Worm (Caenorhabditis elegans) whole organism, L1 larva: ENCODE results near the gene pax-2.

ENCODE experiments used
- C04F5.9 ChIP-seq: sonication (generic microtip); optimal IDR thresholded peaks from 2 replicates; lab custom pipeline; 2016; ENCODE audit warnings: missing genetic modification characterization, missing compliant biosample characterization
- C16A3.4 ChIP-seq: fragments of 150-350 bp; optimal IDR thresholded peaks from 2 replicates; lab custom pipeline; 2014; ENCODE audit warnings: missing biosample characterization, missing genetic modification characterization
- aha-1 ChIP-seq: fragments of 150-350 bp; optimal IDR thresholded peaks from 2 replicates; lab custom pipeline; 2014; ENCODE audit warnings: missing biosample characterization, missing genetic modification characterization
- alr-1 ChIP-seq: fragments of 200-800 bp; sonication (Bioruptor generic); optimal IDR thresholded peaks from 2 replicates; lab custom pipeline; 2018; ENCODE audit warnings: borderline replicate concordance, mild to moderate bottlenecking, missing genetic modification characterization, missing compliant biosample characterization
- ama-1 ChIP-seq: fragments of 150-350 bp; optimal IDR thresholded peaks from 2 replicates; lab custom pipeline; 2014
- blmp-1 ChIP-seq: fragments of 150-350 bp; optimal IDR thresholded peaks from 2 replicates; lab custom pipeline; 2014; ENCODE audit warnings: missing biosample characterization, missing genetic modification characterization
- ceh-63 ChIP-seq: fragments of 200-800 bp; sonication (Bioruptor generic); optimal IDR thresholded peaks from 2 replicates; lab custom pipeline; 2018; ENCODE audit warnings: mild to moderate bottlenecking, missing genetic modification characterization, missing compliant biosample characterization
- ceh-88 ChIP-seq: fragments of 200-800 bp; sonication (Bioruptor generic); IDR thresholded peaks from 2 replicates; pipeline ENCODE4 v1.3.6; 2022; ENCODE audit warnings: missing genetic modification characterization, missing compliant biosample characterization
- ceh-90 ChIP-seq: sonication (generic microtip); optimal IDR thresholded peaks from 2 replicates; lab custom pipeline; 2016; ENCODE audit warnings: missing genetic modification characterization, missing compliant biosample characterization
- dpl-1 ChIP-seq, 3 experiments: fragments of 150-350 bp in 2 of 3; sonication (generic microtip) in 1 of 3; optimal IDR thresholded peaks; 2 replicates each; lab custom pipeline; 2014 to 2017; ENCODE audit warnings: missing biosample characterization in 3 of 3, missing genetic modification characterization in 3 of 3, missing genetic modification reagents in 3 of 3
- efl-1 ChIP-seq, 4 experiments: fragments of 150-350 bp; optimal IDR thresholded peaks in 3 of 4; peaks in 1 of 4; 1 replicate in 1 of 4; 2 replicates in 3 of 4; lab custom pipeline; 2014; ENCODE audit warnings: missing biosample characterization in 2 of 4, missing genetic modification characterization in 2 of 4, missing genetic modification reagents in 2 of 4
- elt-3 ChIP-seq, 6 experiments: fragments of 150-350 bp in 1 of 6; sonication (generic microtip); optimal IDR thresholded peaks; 2 replicates each; lab custom pipeline; 2017 to 2018; ENCODE audit warnings: missing biosample characterization in 6 of 6, missing genetic modification characterization in 6 of 6, inconsistent platforms in 1 of 6
- ets-5 ChIP-seq: fragments of 200-800 bp; sonication (Bioruptor generic); IDR thresholded peaks from 2 replicates; pipeline ENCODE4 v1.3.6; 2022; ENCODE audit warnings: missing genetic modification characterization, missing compliant biosample characterization
- fkh-10 ChIP-seq: sonication (generic microtip); optimal IDR thresholded peaks from 2 replicates; lab custom pipeline; 2017; ENCODE audit warnings: missing biosample characterization, missing genetic modification reagents, missing genetic modification characterization
- fkh-4 ChIP-seq: sonication (generic microtip); optimal IDR thresholded peaks from 2 replicates; lab custom pipeline; 2016; ENCODE audit warnings: missing compliant biosample characterization, missing genetic modification characterization, borderline replicate concordance
- fos-1 ChIP-seq: fragments of 150-350 bp; optimal IDR thresholded peaks from 2 replicates; lab custom pipeline; 2014; ENCODE audit warnings: missing biosample characterization, missing genetic modification characterization
- grh-1 ChIP-seq: fragments of 200-800 bp; sonication (Bioruptor generic); IDR thresholded peaks from 2 replicates; pipeline ENCODE4 v1.3.6; 2022; ENCODE audit warnings: missing genetic modification reagents, missing genetic modification characterization, missing compliant biosample characterization
- hlh-4 ChIP-seq: sonication (generic microtip); optimal IDR thresholded peaks from 2 replicates; lab custom pipeline; 2016; ENCODE audit warnings: mild to moderate bottlenecking, missing genetic modification characterization, missing compliant biosample characterization
- irx-1 ChIP-seq: sonication (generic microtip); optimal IDR thresholded peaks from 2 replicates; lab custom pipeline; 2016; ENCODE audit warnings: missing genetic modification characterization, missing compliant biosample characterization
- lin-13 ChIP-seq: fragments of 150-350 bp; optimal IDR thresholded peaks from 2 replicates; lab custom pipeline; 2014; ENCODE audit warnings: missing biosample characterization, missing genetic modification reagents, missing genetic modification characterization
- lin-15B ChIP-seq: fragments of 150-350 bp; sonication (generic microtip); optimal IDR thresholded peaks from 3 replicates; lab custom pipeline; 2014; ENCODE audit warnings: missing biosample characterization, missing genetic modification characterization
- lin-39 ChIP-seq: fragments of 150-350 bp; optimal IDR thresholded peaks from 2 replicates; lab custom pipeline; 2014; ENCODE audit warnings: missing biosample characterization, missing genetic modification reagents, missing genetic modification characterization
- lsy-2 ChIP-seq, 2 experiments: fragments of 150-350 bp; optimal IDR thresholded peaks; 2 replicates each; lab custom pipeline; 2014; ENCODE audit warnings: missing biosample characterization in 2 of 2, missing genetic modification characterization in 2 of 2
- mab-9 ChIP-seq: fragments of 200-800 bp; sonication (Bioruptor generic); IDR thresholded peaks from 2 replicates; pipeline ENCODE4 v1.3.6; 2022; ENCODE audit warnings: missing genetic modification reagents, missing genetic modification characterization, missing compliant biosample characterization
- mdl-1 ChIP-seq, 2 experiments: fragments of 150-350 bp; optimal IDR thresholded peaks; 2 replicates each; lab custom pipeline; 2014 to 2017; ENCODE audit warnings: missing biosample characterization in 2 of 2, missing genetic modification characterization in 2 of 2, inconsistent platforms in 1 of 2
- mep-1 ChIP-seq: fragments of 150-350 bp; optimal IDR thresholded peaks from 2 replicates; lab custom pipeline; 2014; ENCODE audit warnings: missing biosample characterization, missing genetic modification characterization
- nhr-20 ChIP-seq: sonication (generic microtip); optimal IDR thresholded peaks from 2 replicates; lab custom pipeline; 2016; ENCODE audit warnings: mild to moderate bottlenecking, missing genetic modification characterization, missing compliant biosample characterization
- nhr-47 ChIP-seq: sonication (generic microtip); optimal IDR thresholded peaks from 2 replicates; lab custom pipeline; 2016; ENCODE audit warnings: mild to moderate bottlenecking, missing genetic modification characterization, moderate library complexity, missing compliant biosample characterization
- nhr-71 ChIP-seq: sonication (generic microtip); optimal IDR thresholded peaks from 2 replicates; lab custom pipeline; 2016; ENCODE audit warnings: mild to moderate bottlenecking, missing genetic modification characterization, moderate library complexity, missing compliant biosample characterization
- nhr-84 ChIP-seq: sonication (generic microtip); optimal IDR thresholded peaks from 2 replicates; lab custom pipeline; 2017; ENCODE audit warnings: missing biosample characterization, missing genetic modification characterization
- nhr-85 ChIP-seq: sonication (generic microtip); peaks from one replicate; lab custom pipeline; 2016; ENCODE audit warnings: missing genetic modification characterization, inconsistent platforms, missing compliant biosample characterization
- pag-3 ChIP-seq: sonication (generic microtip); optimal IDR thresholded peaks from 2 replicates; lab custom pipeline; 2017; ENCODE audit warnings: missing genetic modification characterization, mild to moderate bottlenecking, missing compliant biosample characterization, antibody characterized with exemption, borderline replicate concordance; ENCODE audit not compliant: insufficient read depth
- pqm-1 ChIP-seq: sonication (generic microtip); optimal IDR thresholded peaks from 3 replicates; lab custom pipeline; 2017; ENCODE audit warnings: missing biosample characterization, missing genetic modification characterization
- snpc-4 ChIP-seq: fragments of 150-350 bp; optimal IDR thresholded peaks from 2 replicates; lab custom pipeline; 2014; ENCODE audit warnings: missing biosample characterization, missing genetic modification characterization
- snu-23 ChIP-seq: sonication (generic microtip); optimal IDR thresholded peaks from 2 replicates; lab custom pipeline; 2016; ENCODE audit warnings: missing genetic modification characterization, missing compliant biosample characterization
- sox-4 ChIP-seq: sonication (generic microtip); optimal IDR thresholded peaks from 2 replicates; lab custom pipeline; 2016; ENCODE audit warnings: missing genetic modification characterization, missing compliant biosample characterization
- sptf-1 ChIP-seq: fragments of 150-350 bp; optimal IDR thresholded peaks from 2 replicates; lab custom pipeline; 2014; ENCODE audit warnings: missing biosample characterization, missing genetic modification characterization
- sup-37 ChIP-seq: fragments of 200-800 bp; sonication (Bioruptor generic); optimal IDR thresholded peaks from 2 replicates; lab custom pipeline; 2018; ENCODE audit warnings: mild to moderate bottlenecking, missing genetic modification characterization, missing compliant biosample characterization
- tbx-2 ChIP-seq: sonication (generic microtip); optimal IDR thresholded peaks from 2 replicates; lab custom pipeline; 2016; ENCODE audit warnings: missing genetic modification characterization, missing compliant biosample characterization
- tlp-1 ChIP-seq: fragments of 150-350 bp; optimal IDR thresholded peaks from 2 replicates; lab custom pipeline; 2014; ENCODE audit warnings: missing biosample characterization, missing genetic modification characterization
- unc-130 ChIP-seq: fragments of 150-350 bp; optimal IDR thresholded peaks from 2 replicates; lab custom pipeline; 2017; ENCODE audit warnings: missing biosample characterization, missing genetic modification characterization, inconsistent platforms
- unc-30 ChIP-seq: sonication (generic microtip); optimal IDR thresholded peaks from 2 replicates; lab custom pipeline; 2017; ENCODE audit warnings: missing biosample characterization, missing genetic modification characterization
- unc-62 ChIP-seq: fragments of 150-350 bp; optimal IDR thresholded peaks from 2 replicates; lab custom pipeline; 2014; ENCODE audit warnings: missing biosample characterization, missing genetic modification reagents, missing genetic modification characterization
- unc-98 ChIP-seq: fragments of 200-800 bp; sonication (Bioruptor generic); IDR thresholded peaks from 2 replicates; pipeline ENCODE4 v1.3.6; 2022; ENCODE audit warnings: missing genetic modification characterization, missing compliant biosample characterization
- vab-15 ChIP-seq: sonication (generic microtip); optimal IDR thresholded peaks from 2 replicates; lab custom pipeline; 2017; ENCODE audit warnings: missing genotype, mild to moderate bottlenecking, missing genetic modification characterization, missing compliant biosample characterization
- zip-4 ChIP-seq: fragments of 200-800 bp; sonication (Bioruptor generic); optimal IDR thresholded peaks from 2 replicates; lab custom pipeline; 2018; ENCODE audit warnings: mild to moderate bottlenecking, missing genetic modification characterization, moderate library complexity, missing compliant biosample characterization
- ztf-11 ChIP-seq, 2 experiments: sonication (generic microtip); optimal IDR thresholded peaks; 2 replicates each; lab custom pipeline; 2016 to 2017; ENCODE audit warnings: missing genetic modification characterization in 2 of 2, missing biosample characterization in 1 of 2, missing compliant biosample characterization in 1 of 2
- ztf-4 ChIP-seq: fragments of 150-350 bp; optimal IDR thresholded peaks from 2 replicates; lab custom pipeline; 2014; ENCODE audit warnings: missing biosample characterization, missing genetic modification characterization

The pax-2 gene

DNA sequence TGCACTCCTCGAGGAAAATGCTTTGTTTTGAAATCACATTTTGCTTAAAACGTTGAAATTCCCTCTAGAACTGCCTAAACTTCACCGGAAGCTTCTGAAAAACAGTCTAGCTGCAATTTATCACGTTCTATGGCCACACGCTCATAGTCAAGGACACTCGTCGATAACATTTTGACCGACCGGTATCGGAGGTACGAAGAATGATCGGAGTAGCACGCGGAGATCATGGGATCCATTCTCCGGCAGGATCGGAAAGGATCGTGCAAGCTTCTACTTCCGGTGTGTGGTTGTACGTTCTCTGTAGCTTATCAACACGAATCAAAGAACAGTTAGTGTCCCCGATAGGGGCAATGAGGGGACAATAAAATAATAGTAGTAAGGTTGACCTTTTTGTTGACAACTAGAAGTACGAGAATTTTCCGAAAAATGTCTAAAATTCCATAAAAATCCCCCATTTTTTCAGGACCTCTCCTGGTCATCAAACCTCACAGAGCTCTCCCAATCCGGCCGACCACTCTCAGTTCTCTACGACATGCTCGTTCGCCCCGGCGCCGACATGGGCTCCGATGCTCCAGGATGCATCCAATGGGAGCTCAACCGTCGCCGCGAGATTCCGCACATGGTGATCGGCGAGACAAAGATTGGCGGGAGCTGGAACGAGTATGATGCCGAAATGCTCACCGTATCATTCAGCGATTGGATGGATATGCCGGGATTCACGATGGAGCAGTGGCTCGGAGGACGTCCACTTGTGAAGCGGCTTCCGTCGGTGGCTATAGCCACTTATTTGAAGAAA, 12.1 kb upstream of the pax-2 start (continued):
- TF ChIP-seq vab-15 (tag; lab: Kevin White, UChicago) (no peak), efl-1 (optimal IDR thresholded peaks at IDR 0.05; lab: Kevin White, UChicago) (no peak), efl-1 (GFP tag; optimal IDR thresholded peaks at IDR 0.05 in 1 of 2; lab: Kevin White, UChicago) (peak in 1 of 2 experiments; percentile 49), blmp-1 (tag; lab: Kevin White, UChicago) (peak; percentile 75), elt-3 (tag; optimal IDR thresholded peaks at IDR 0.05; lab: Kevin White, UChicago) (peak in 2 of 6 experiments; percentile 46 to 96), nhr-85 (tag; lab: Kevin White, UChicago) (peak; percentile 79), mab-9 (GFP tag; lab: Robert Waterston, UW) (no peak), unc-130 (peak; percentile 76), nhr-71 (tag; lab: Kevin White, UChicago) (peak; percentile 64), nhr-20 (peak; percentile 74), alr-1 (tag; lab: Kevin White, UChicago) (no peak), C16A3.4 (tag; lab: Kevin White, UChicago) (no peak)

- TF ChIP-seq ceh-90 (tag; lab: Kevin White, UChicago) (no peak), blmp-1 (tag; lab: Kevin White, UChicago) (peak; percentile 76), ceh-63 (GFP tag; lab: Kevin White, UChicago) (no peak), lsy-2 (tag; optimal IDR thresholded peaks at IDR 0.05; lab: Kevin White, UChicago) (peak; percentile 63 to 89), ztf-4 (tag; lab: Kevin White, UChicago) (peak; percentile 28), efl-1 (optimal IDR thresholded peaks at IDR 0.05; lab: Kevin White, UChicago) (peak; percentile 60 to 78), efl-1 (GFP tag; optimal IDR thresholded peaks at IDR 0.05 in 1 of 2; lab: Kevin White, UChicago) (peak; percentile 21 to 87), ztf-11 (tag; optimal IDR thresholded peaks at IDR 0.05; lab: Kevin White, UChicago) (no peak), fkh-4 (tag; lab: Kevin White, UChicago) (no peak), sptf-1 (tag; lab: Kevin White, UChicago) (no peak), zip-4 (no peak), fkh-10 (GFP tag; lab: Kevin White, UChicago) (peak; percentile 52), ama-1 (lab: Kevin White, UChicago) (peak; percentile 63), sup-37 (GFP tag; lab: Kevin White, UChicago) (no peak), hlh-4 (tag; lab: Kevin White, UChicago) (no peak), unc-30 (tag; lab: Kevin White, UChicago) (no peak), ceh-88 (no peak), snpc-4 (tag; lab: Kevin White, UChicago) (no peak), alr-1 (tag; lab: Kevin White, UChicago) (no peak), snu-23 (GFP tag; lab: Kevin White, UChicago) (peak; percentile 80), nhr-71 (tag; lab: Kevin White, UChicago) (peak; percentile 78), pqm-1 (tag; lab: Kevin White, UChicago) (no peak), pag-3 (tag; lab: Kevin White, UChicago) (no peak), mdl-1 (tag; optimal IDR thresholded peaks at IDR 0.05; lab: Kevin White, UChicago) (peak in 1 of 2 experiments; percentile 81), grh-1 (GFP tag; lab: Robert Waterston, UW) (no peak), ets-5 (GFP tag; lab: Robert Waterston, UW) (no peak), irx-1 (tag; lab: Kevin White, UChicago) (no peak), nhr-47 (peak; percentile 62), sox-4 (tag; lab: Kevin White, UChicago) (no peak), C04F5.9 (no peak), elt-3 (tag; optimal IDR thresholded peaks at IDR 0.05; lab: Kevin White, UChicago) (peak in 3 of 6 experiments; percentile 23 to 72 (median 47)), unc-62 (no peak), lin-13 (peak; percentile 63), tlp-1 (tag; lab: Kevin White, UChicago) (no peak), nhr-84 (tag; lab: Kevin White, UChicago) (no peak), dpl-1 (GFP tag; optimal IDR thresholded peaks at IDR 0.05; lab: Kevin White, UChicago) (peak in 2 of 3 experiments; percentile 24 to 45), aha-1 (tag; lab: Kevin White, UChicago) (no peak), nhr-85 (tag; lab: Kevin White, UChicago) (no peak), tbx-2 (tag; lab: Kevin White, UChicago) (peak; percentile 32), lin-15B (no peak), unc-98 (GFP tag; lab: Robert Waterston, UW) (no peak), mep-1 (tag; lab: Kevin White, UChicago) (peak; percentile 78), vab-15 (tag; lab: Kevin White, UChicago) (no peak), fos-1 (tag; lab: Kevin White, UChicago) (peak; percentile 15), lin-39 (no peak)
These were observed 11.2 kb upstream of the pax-2 start for ce11 chrIV:4215349-4215748.
